Worm (Caenorhabditis elegans) whole organism, L4/young adult: ENCODE data around the gene pqn-80.

Experiments used
- W03F9.2 ChIP-seq: fragments of 150-350 bp; optimal IDR thresholded peaks from 2 replicates; lab custom pipeline; 2014; ENCODE audit warnings: missing biosample characterization, missing genetic modification characterization
- dao-5 ChIP-seq: sonication (generic microtip); optimal IDR thresholded peaks from 2 replicates; lab custom pipeline; 2016; ENCODE audit warnings: missing genotype, missing genetic modification characterization, moderate library complexity, missing compliant biosample characterization
- him-1 ChIP-seq: sonication (generic microtip); optimal IDR thresholded peaks from 2 replicates; lab custom pipeline; 2016; ENCODE audit warnings: missing genotype, missing genetic modification reagents, missing genetic modification characterization, missing compliant biosample characterization

The pqn-80 gene

ce11 chrIII:12652609-12653008 lies 26.2 kb downstream of the pqn-80 start:
- TF ChIP-seq dao-5 = no peak
- TF ChIP-seq him-1 (tag; lab: Kevin White, UChicago) = no peak
- TF ChIP-seq W03F9.2 (tag; lab: Kevin White, UChicago) = no peak

DNA sequence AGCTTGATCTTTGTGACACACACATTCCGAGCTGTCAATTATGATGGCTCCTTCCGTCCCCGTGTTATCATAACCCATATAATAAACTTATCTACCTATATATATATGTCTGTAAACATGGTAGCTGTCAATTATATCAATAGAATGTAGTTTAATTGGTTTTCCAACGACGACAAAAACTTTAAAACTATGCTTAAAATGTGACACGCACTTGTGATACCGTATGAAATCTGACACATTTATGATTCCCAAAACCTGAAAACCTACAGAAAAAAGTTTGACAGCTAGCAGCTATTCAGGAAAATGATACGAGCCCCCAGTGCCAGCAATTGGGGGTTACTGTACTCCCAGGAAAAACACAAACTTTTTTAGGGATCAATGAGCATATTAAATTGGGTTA lies 32.3 kb downstream of the pqn-80 start:
- TF ChIP-seq dao-5 = no peak
- TF ChIP-seq him-1 (tag; lab: Kevin White, UChicago) = no peak
- no peak for TF ChIP-seq W03F9.2 (tag; lab: Kevin White, UChicago)

DNA sequence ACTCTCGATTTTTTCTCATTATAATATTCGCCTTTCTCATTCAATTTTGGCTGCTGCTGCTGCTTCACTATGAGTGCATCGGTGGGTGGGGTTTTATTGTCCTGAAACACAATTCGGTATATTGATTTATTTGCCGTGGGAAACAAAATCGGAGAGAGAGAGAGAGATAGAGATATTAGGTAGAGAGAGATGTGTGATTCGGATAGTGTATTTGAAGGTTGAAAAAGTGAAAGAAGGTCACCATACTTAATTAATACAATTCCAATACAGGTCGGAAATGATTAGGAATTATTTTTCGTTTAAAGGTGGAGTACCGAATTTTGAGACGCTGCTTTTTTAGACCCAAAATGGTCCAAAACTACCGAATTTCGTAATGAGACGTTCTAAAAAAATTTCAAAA lies 35.8 kb downstream of the pqn-80 start, which contains the start of gene tpst-1:
Gene tpst-1, minus strand, starts transcription at position 101 of the 400 bp plus-strand sequence.
- TF ChIP-seq W03F9.2 (tag; lab: Kevin White, UChicago) (no peak), him-1 (tag; lab: Kevin White, UChicago) (no peak), dao-5 (no peak)

ce11 chrIII:12668821-12669220 lies 42.5 kb downstream of the pqn-80 start:
- TF ChIP-seq dao-5 (no peak), W03F9.2 (tag; lab: Kevin White, UChicago) (no peak)

- TF ChIP-seq dao-5 (no peak), W03F9.2 (tag; lab: Kevin White, UChicago) (peak; percentile 24), him-1 (tag; lab: Kevin White, UChicago) (peak; percentile 15)
These were observed 47.1 kb downstream of the pqn-80 start, which contains the start of the genes taf-7.2 and elpc-2 for ce11 chrIII:12673382-12673970. TSS of gene taf-7.2 (minus strand) at chrIII:12673423. TSS of gene elpc-2 (plus strand) at chrIII:12673677.

DNA sequence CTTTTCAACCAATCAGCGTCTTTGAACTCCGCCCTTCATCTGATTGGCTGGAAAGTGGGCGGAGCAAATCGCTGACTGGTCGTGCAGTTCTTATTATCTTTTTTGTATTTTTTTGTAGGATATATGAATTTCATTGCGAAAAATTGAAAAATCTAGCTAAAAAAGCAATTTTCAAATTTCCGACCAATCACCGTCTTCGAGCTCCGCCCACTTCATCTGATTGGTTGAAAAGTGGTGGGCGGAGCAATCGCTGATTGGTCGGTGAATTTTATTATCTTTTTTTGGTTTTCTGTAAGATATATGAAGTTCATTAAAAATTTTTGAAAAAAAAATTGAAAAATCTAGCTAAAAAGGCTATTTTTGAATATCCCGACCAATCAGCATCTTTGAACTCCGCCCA lies 53.9 kb downstream of the pqn-80 start:
- TF ChIP-seq W03F9.2 (tag; lab: Kevin White, UChicago) (no peak), him-1 (tag; lab: Kevin White, UChicago) (no peak), dao-5 (no peak)

DNA sequence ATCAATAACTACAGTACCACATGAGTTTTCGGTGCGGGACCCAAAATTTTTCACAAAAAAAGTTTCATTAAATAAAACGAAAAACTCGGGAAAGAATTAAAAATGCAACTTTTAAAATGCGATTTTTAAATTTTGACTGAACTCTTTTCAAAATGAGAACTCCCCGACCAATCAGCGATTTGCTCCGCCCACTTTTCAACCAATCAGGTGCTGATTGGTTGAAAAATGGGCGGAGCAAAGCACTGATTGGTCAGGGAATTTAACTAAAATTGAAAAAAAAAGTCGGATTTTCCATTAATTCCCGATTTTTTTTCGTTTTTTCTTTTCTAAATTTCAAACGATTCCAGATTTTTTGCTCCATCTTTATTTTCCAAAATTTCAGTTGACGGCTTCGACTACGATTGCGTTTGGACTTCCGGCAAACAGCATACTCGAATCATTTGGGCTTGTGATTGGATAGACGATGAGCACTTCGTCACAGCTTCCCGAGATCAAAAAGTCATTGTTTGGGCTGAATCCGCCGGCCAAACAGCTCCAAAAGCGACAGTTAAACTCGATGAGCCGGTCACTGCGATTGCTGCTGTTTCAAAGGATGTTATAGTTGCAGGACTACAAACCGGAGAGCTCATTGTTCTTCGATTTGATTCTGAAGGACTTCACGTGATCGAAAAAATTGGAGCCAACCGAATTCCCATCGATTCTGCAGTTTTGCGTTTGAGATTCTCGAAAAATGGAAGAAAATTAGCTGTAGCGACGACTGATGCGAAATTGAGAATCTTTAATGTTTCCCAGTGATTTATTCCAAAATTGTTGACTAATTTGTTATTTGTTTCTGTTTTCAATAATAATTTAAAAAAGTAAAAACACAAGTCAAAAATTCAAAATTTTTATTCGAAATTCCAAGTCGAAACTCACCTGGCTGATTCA lies 59.3 kb downstream of the pqn-80 start:
- TF ChIP-seq him-1 (tag; lab: Kevin White, UChicago) (no peak), dao-5 (no peak), W03F9.2 (tag; lab: Kevin White, UChicago) (no peak)

DNA sequence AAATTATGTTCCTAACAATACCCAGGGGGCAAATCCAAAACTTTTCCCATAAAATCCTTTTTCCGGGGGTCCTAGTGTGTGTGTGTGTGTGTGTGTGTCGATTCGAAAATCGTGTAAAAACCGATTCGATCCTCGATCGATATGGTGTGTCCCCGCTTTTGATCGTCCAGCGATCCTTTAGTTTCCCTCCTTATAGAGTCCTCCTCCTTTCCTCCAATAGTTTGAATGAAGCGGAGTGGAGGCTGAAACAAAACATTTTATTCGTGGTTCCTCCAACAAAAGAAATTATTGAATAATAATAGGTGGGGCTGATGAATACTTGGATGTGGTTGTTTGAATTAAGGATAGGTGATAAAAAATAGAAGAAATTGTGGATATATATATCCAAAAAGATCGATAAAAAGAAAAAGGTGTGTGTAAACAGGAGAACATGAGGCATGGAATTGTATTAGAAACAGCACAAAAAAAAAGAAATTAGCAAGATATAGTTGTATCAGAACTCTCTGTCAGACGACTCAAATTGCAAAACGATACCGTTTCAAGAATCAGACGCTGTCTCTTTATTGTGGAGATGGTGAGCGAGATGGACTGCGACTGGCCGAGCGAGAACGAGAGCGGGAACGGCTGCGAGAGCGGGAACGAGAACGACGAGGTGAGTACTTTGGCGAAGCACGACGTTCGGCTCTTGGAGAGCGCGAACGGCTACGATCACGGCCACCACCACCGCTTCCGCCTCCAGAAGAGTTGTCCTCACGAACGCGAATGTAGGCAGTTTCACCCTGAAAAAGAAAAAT lies 60.3 kb downstream of the pqn-80 start:
- TF ChIP-seq him-1 (tag; lab: Kevin White, UChicago) (no peak), dao-5 (no peak), W03F9.2 (tag; lab: Kevin White, UChicago) (no peak)

ce11 chrIII:12687382-12687781 lies 61.0 kb downstream of the pqn-80 start:
- TF ChIP-seq dao-5 (no peak), W03F9.2 (tag; lab: Kevin White, UChicago) (no peak), him-1 (tag; lab: Kevin White, UChicago) (no peak)

ce11 chrIII:12687872-12688375 lies 61.6 kb downstream of the pqn-80 start, which contains the start of the genes rsp-3 and spin-4:
TSS of gene rsp-3 (minus strand) at chrIII:12687922.
TSS of gene spin-4 (plus strand) at chrIII:12688318.
- TF ChIP-seq him-1 (tag; lab: Kevin White, UChicago) (no peak), W03F9.2 (tag; lab: Kevin White, UChicago) (peak; percentile 80)

ce11 chrIII:12697591-12697990 lies 71.2 kb downstream of the pqn-80 start:
- TF ChIP-seq dao-5 = no peak
- TF ChIP-seq him-1 (tag; lab: Kevin White, UChicago) = no peak
- TF ChIP-seq W03F9.2 (tag; lab: Kevin White, UChicago) = no peak

- TF ChIP-seq him-1 (tag; lab: Kevin White, UChicago) (no peak), dao-5 (no peak), W03F9.2 (tag; lab: Kevin White, UChicago) (no peak)
These were observed 72.8 kb downstream of the pqn-80 start, which contains the start of gene sas-1 for ce11 chrIII:12699194-12699593. TSS of gene sas-1 (plus strand) at chrIII:12699494.
